Worm (Caenorhabditis elegans) whole organism, L3 larva: ENCODE measurements around the gene srz-31.

Experiments used
- nhr-76 ChIP-seq: fragments of 150-350 bp; sonication (generic microtip); optimal IDR thresholded peaks from 5 replicates; lab custom pipeline; 2014; ENCODE audit warnings: missing biosample characterization, missing genetic modification characterization
- sea-2 ChIP-seq: fragments of 150-350 bp; sonication (generic microtip); optimal IDR thresholded peaks from 4 replicates; lab custom pipeline; 2014; ENCODE audit warnings: missing biosample characterization, missing genetic modification reagents, missing genetic modification characterization
- snpc-4 ChIP-seq: fragments of 150-350 bp; optimal IDR thresholded peaks from 2 replicates; lab custom pipeline; 2014; ENCODE audit warnings: missing biosample characterization, missing genetic modification characterization

DNA sequence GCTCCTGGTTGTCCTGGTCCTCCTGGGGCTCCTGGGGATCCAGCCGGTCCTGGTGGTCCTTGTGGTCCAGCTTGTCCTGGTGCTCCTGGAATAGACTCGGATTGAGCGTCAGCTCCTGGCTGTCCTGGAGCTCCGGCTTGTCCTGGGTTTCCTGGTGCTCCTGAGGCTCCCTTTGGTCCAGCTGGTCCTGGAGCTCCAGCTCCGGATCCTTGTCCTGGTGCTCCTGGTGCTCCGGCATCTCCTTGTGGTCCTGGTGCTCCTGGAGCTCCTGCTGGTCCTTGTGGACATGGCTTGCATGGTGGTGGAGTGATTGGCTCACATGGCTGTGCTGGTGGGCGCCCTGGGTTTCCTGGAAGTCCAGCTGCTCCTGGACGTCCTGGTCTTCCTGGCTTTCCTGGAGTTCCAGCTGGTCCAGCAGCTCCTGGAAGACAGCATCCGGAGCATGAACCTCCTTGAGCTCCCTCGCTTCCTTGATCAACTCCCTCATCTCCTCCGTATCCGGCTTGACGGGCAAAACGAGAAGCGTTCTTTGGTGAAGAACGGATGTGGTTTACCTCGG, 38.5 kb upstream of the srz-31 start:
- TF ChIP-seq snpc-4: no peak
- TF ChIP-seq sea-2 (GFP tag; lab: Kevin White, UChicago): no peak
- no peak for TF ChIP-seq nhr-76
